Worm (Caenorhabditis elegans) whole organism, late embryonic: Measurements from ENCODE around the gene T13C5.6.

Experiments
- C08G9.2 ChIP-seq: sonication (generic microtip); optimal IDR thresholded peaks from 2 replicates; lab custom pipeline; 2016; ENCODE audit warnings: mild to moderate bottlenecking, missing genetic modification characterization, moderate library complexity, missing compliant biosample characterization
- ceh-18 ChIP-seq: sonication (generic microtip); optimal IDR thresholded peaks from 2 replicates; lab custom pipeline; 2016; ENCODE audit warnings: missing genetic modification characterization, missing compliant biosample characterization
- ceh-19 ChIP-seq: fragments of 200-800 bp; sonication (Bioruptor generic); optimal IDR thresholded peaks from 2 replicates; lab custom pipeline; 2018; ENCODE audit warnings: mild to moderate bottlenecking, missing genetic modification characterization, missing compliant biosample characterization
- ceh-2 ChIP-seq: sonication (generic microtip); optimal IDR thresholded peaks from 2 replicates; lab custom pipeline; 2016; ENCODE audit warnings: missing genotype, missing genetic modification characterization, missing compliant biosample characterization
- ceh-22 ChIP-seq: sonication (generic microtip); optimal IDR thresholded peaks from 2 replicates; lab custom pipeline; 2017; ENCODE audit warnings: missing biosample characterization, missing genetic modification characterization
- ceh-24 ChIP-seq: sonication (generic microtip); optimal IDR thresholded peaks from 2 replicates; lab custom pipeline; 2016; ENCODE audit warnings: mild to moderate bottlenecking, missing genetic modification characterization, missing compliant biosample characterization
- ceh-6 ChIP-seq: fragments of 200-800 bp; sonication (Bioruptor generic); optimal IDR thresholded peaks from 2 replicates; lab custom pipeline; 2018; ENCODE audit warnings: mild to moderate bottlenecking, missing genetic modification characterization, missing compliant biosample characterization
- ets-4 ChIP-seq: sonication (generic microtip); optimal IDR thresholded peaks from 2 replicates; lab custom pipeline; 2016; ENCODE audit warnings: missing genetic modification characterization, missing compliant biosample characterization
- eyg-1 ChIP-seq: sonication (generic microtip); optimal IDR thresholded peaks from 2 replicates; lab custom pipeline; 2016; ENCODE audit warnings: missing genotype, missing genetic modification characterization, missing compliant biosample characterization
- fax-1 ChIP-seq: sonication (generic microtip); optimal IDR thresholded peaks from 2 replicates; lab custom pipeline; 2016; ENCODE audit warnings: missing genotype, missing genetic modification characterization, missing compliant biosample characterization
- fkh-10 ChIP-seq: fragments of 150-350 bp; optimal IDR thresholded peaks from 2 replicates; lab custom pipeline; 2014; ENCODE audit warnings: missing biosample characterization, missing genetic modification reagents, missing genetic modification characterization
- hlh-15 ChIP-seq: sonication (generic microtip); optimal IDR thresholded peaks from 2 replicates; lab custom pipeline; 2016; ENCODE audit warnings: missing genetic modification characterization, missing compliant biosample characterization
- hlh-30 ChIP-seq: sonication (generic microtip); optimal IDR thresholded peaks from 2 replicates; lab custom pipeline; 2017; ENCODE audit warnings: antibody characterized with exemption, missing genetic modification characterization, missing compliant biosample characterization; ENCODE audit not compliant: insufficient read depth
- hlh-8 ChIP-seq: sonication (generic microtip); optimal IDR thresholded peaks from 2 replicates; lab custom pipeline; 2016; ENCODE audit warnings: missing genotype, missing genetic modification characterization, missing compliant biosample characterization
- lin-11 ChIP-seq: fragments of 200-800 bp; sonication (Bioruptor generic); optimal IDR thresholded peaks from 2 replicates; lab custom pipeline; 2018; ENCODE audit warnings: mild to moderate bottlenecking, missing genetic modification characterization, missing compliant biosample characterization
- madf-2 ChIP-seq: sonication (generic microtip); optimal IDR thresholded peaks from 2 replicates; lab custom pipeline; 2017; ENCODE audit warnings: missing genetic modification characterization, missing compliant biosample characterization
- nfya-1 ChIP-seq: sonication (generic microtip); optimal IDR thresholded peaks from 2 replicates; lab custom pipeline; 2017; ENCODE audit warnings: missing genetic modification characterization, mild to moderate bottlenecking, missing compliant biosample characterization, antibody characterized with exemption, moderate library complexity
- odd-2 ChIP-seq: sonication (generic microtip); optimal IDR thresholded peaks from 2 replicates; lab custom pipeline; 2017; ENCODE audit warnings: antibody characterized with exemption, mild to moderate bottlenecking, missing genetic modification characterization, missing compliant biosample characterization
- pag-3 ChIP-seq: sonication (generic microtip); optimal IDR thresholded peaks from 2 replicates; lab custom pipeline; 2016; ENCODE audit warnings: missing compliant biosample characterization, missing genetic modification characterization, borderline replicate concordance
- pax-1 ChIP-seq: fragments of 150-350 bp; optimal IDR thresholded peaks from 2 replicates; lab custom pipeline; 2014; ENCODE audit warnings: missing biosample characterization, missing genetic modification characterization
- pha-2 ChIP-seq: sonication (generic microtip); optimal IDR thresholded peaks from 2 replicates; lab custom pipeline; 2017; ENCODE audit warnings: mild to moderate bottlenecking, missing genetic modification characterization, missing compliant biosample characterization
- ref-2 ChIP-seq: sonication (generic microtip); optimal IDR thresholded peaks from 2 replicates; lab custom pipeline; 2016; ENCODE audit warnings: missing genetic modification characterization, missing compliant biosample characterization
- sdc-2 ChIP-seq: sonication (generic microtip); optimal IDR thresholded peaks from 2 replicates; lab custom pipeline; 2016; ENCODE audit warnings: missing genotype, missing genetic modification characterization, missing compliant biosample characterization
- sox-4 ChIP-seq: sonication (generic microtip); optimal IDR thresholded peaks from 2 replicates; lab custom pipeline; 2017; ENCODE audit warnings: mild to moderate bottlenecking, missing genetic modification characterization, inconsistent platforms, missing compliant biosample characterization
- unc-3 ChIP-seq, 2 experiments: fragments of 200-800 bp in 1 of 2; sonication (Bioruptor generic) in 1 of 2; sonication (generic microtip) in 1 of 2; conservative IDR thresholded peaks in 1 of 2; optimal IDR thresholded peaks in 1 of 2; 2 replicates each; pipeline versions ENCODE4 v1.3.6 to Lab custom; 2016 to 2022; ENCODE audit warnings: missing compliant biosample characterization in 2 of 2, missing genetic modification characterization in 2 of 2, missing genetic modification reagents in 1 of 2
- unc-55 ChIP-seq: sonication (generic microtip); optimal IDR thresholded peaks from 2 replicates; lab custom pipeline; 2017; ENCODE audit warnings: missing biosample characterization, missing genetic modification reagents, missing genetic modification characterization
- unc-86 ChIP-seq: sonication (generic microtip); optimal IDR thresholded peaks from 2 replicates; lab custom pipeline; 2016; ENCODE audit warnings: missing genetic modification characterization, missing compliant biosample characterization
- zip-5 ChIP-seq: sonication (generic microtip); optimal IDR thresholded peaks from 2 replicates; lab custom pipeline; 2016; ENCODE audit warnings: missing genetic modification characterization, missing compliant biosample characterization
- ztf-16 ChIP-seq: sonication (generic microtip); optimal IDR thresholded peaks from 2 replicates; lab custom pipeline; 2017; ENCODE audit warnings: missing genetic modification characterization, missing compliant biosample characterization

Gene T13C5.6

ce11 chrX:6254671-6255031, 47.2 kb upstream of the T13C5.6 start:
- TF ChIP-seq ceh-22 (tag; lab: Kevin White, UChicago) (no peak), pax-1 (no peak), ceh-19 (no peak), pha-2 (tag; lab: Kevin White, UChicago) (no peak)

- TF ChIP-seq ceh-18 (tag; lab: Kevin White, UChicago) (peak; percentile 48), ceh-24 (tag; lab: Kevin White, UChicago) (no peak), unc-55 (GFP tag; lab: Kevin White, UChicago) (peak; percentile 71), ceh-19 (peak; percentile 19), C08G9.2 (tag; lab: Kevin White, UChicago) (peak; percentile 17), pha-2 (tag; lab: Kevin White, UChicago) (no peak), zip-5 (tag; lab: Kevin White, UChicago) (no peak), ref-2 (tag; lab: Kevin White, UChicago) (peak; percentile 64), nfya-1 (tag; lab: Kevin White, UChicago) (peak; percentile 53), hlh-30 (peak; percentile 23)
These were observed 46.6 kb upstream of the T13C5.6 start for ce11 chrX:6253899-6254670.

- TF ChIP-seq C08G9.2 (tag; lab: Kevin White, UChicago): no peak
- no peak for TF ChIP-seq pag-3 (tag; lab: Kevin White, UChicago)
- no peak for TF ChIP-seq ceh-18 (tag; lab: Kevin White, UChicago)
- no peak for TF ChIP-seq fkh-10
- no peak for TF ChIP-seq ets-4 (tag; lab: Kevin White, UChicago)
- no peak for TF ChIP-seq fax-1 (tag; lab: Kevin White, UChicago)
These were observed 46.0 kb upstream of the T13C5.6 start for ce11 chrX:6253566-6253898.

- no peak for TF ChIP-seq ceh-2 (tag; lab: Kevin White, UChicago)
- no peak for TF ChIP-seq hlh-15
- TF ChIP-seq ztf-16 (tag; lab: Kevin White, UChicago): no peak
- TF ChIP-seq lin-11: no peak
- no peak for TF ChIP-seq eyg-1 (tag; lab: Kevin White, UChicago)
- no peak for TF ChIP-seq hlh-8 (tag; lab: Kevin White, UChicago)
- TF ChIP-seq unc-55 (GFP tag; lab: Kevin White, UChicago): no peak
- TF ChIP-seq sox-4 (tag; lab: Kevin White, UChicago): no peak
These were observed 45.7 kb upstream of the T13C5.6 start for ce11 chrX:6253160-6253559.

- TF ChIP-seq fax-1 (tag; lab: Kevin White, UChicago) (no peak), pag-3 (tag; lab: Kevin White, UChicago) (no peak), ets-4 (tag; lab: Kevin White, UChicago) (no peak), unc-86 (tag; lab: Kevin White, UChicago) (no peak), ceh-6 (GFP tag; lab: Kevin White, UChicago) (no peak), odd-2 (no peak), sox-4 (tag; lab: Kevin White, UChicago) (no peak), pha-2 (tag; lab: Kevin White, UChicago) (no peak), unc-3 (GFP tag; conservative IDR thresholded peaks at IDR 0.05; lab: Robert Waterston, UW) (no peak), unc-3 (tag; optimal IDR thresholded peaks at IDR 0.05; lab: Kevin White, UChicago) (no peak), sdc-2 (tag; lab: Kevin White, UChicago) (no peak), fkh-10 (no peak), madf-2 (tag; lab: Kevin White, UChicago) (no peak)
- TF ChIP-seq, all 69 proteins: peak for 0
These were observed 45.3 kb upstream of the T13C5.6 start for ce11 chrX:6252752-6253151.
